Fruit fly (Drosophila melanogaster) whole organism, embryonic: ENCODE measurements around the gene HP1e.

ENCODE experiments used
- Ada2b ChIP-seq: fragments of 200-800 bp; sonication (Bioruptor generic); IDR thresholded peaks from 2 replicates; pipeline ENCODE4 v1.3.6; 2022; ENCODE audit warnings: missing biosample characterization, missing genetic modification characterization
- BEAF-32 ChIP-seq: fragments of 200-800 bp; sonication (Bioruptor generic); optimal IDR thresholded peaks from 3 replicates; lab custom pipeline; 2017; ENCODE audit warnings: missing biosample characterization, missing genetic modification characterization, mild to moderate bottlenecking, moderate library complexity, missing genetic modification reagents
- Bdp1 ChIP-seq: fragments of 200-800 bp; sonication (Bioruptor generic); optimal IDR thresholded peaks from 3 replicates; lab custom pipeline; 2016; ENCODE audit warnings: missing biosample characterization, missing genetic modification characterization
- Blimp-1 ChIP-seq: fragments of 200-800 bp; sonication (Bioruptor generic); optimal IDR thresholded peaks from 3 replicates; lab custom pipeline; 2018; ENCODE audit warnings: missing biosample characterization, missing genetic modification characterization, mild to moderate bottlenecking, moderate library complexity, missing genetic modification reagents
- CG11560 ChIP-seq: fragments of 200-800 bp; sonication (Bioruptor generic); IDR thresholded peaks from 3 replicates; pipeline ENCODE4 v1.3.6; 2022; ENCODE audit warnings: missing biosample characterization, missing genetic modification characterization
- CG13775 ChIP-seq: fragments of 200-800 bp; sonication (Bioruptor generic); optimal IDR thresholded peaks from 3 replicates; lab custom pipeline; 2017; ENCODE audit warnings: missing biosample characterization, mild to moderate bottlenecking, missing genetic modification characterization
- CG14667 ChIP-seq: fragments of 200-800 bp; sonication (Bioruptor generic); IDR thresholded peaks from 2 replicates; pipeline ENCODE4 v1.3.6; 2022; ENCODE audit warnings: missing biosample characterization, missing genetic modification characterization
- CG1529 ChIP-seq: fragments of 200-800 bp; sonication (Bioruptor generic); optimal IDR thresholded peaks from 3 replicates; lab custom pipeline; 2018; ENCODE audit warnings: missing biosample characterization, missing genetic modification characterization
- CG17385 ChIP-seq: fragments of 200-800 bp; sonication (Bioruptor generic); optimal IDR thresholded peaks from 3 replicates; lab custom pipeline; 2018; ENCODE audit warnings: missing biosample characterization, mild to moderate bottlenecking, missing genetic modification characterization
- CG17802 ChIP-seq: fragments of 200-800 bp; sonication (Bioruptor generic); optimal IDR thresholded peaks from 2 replicates; lab custom pipeline; 2018; ENCODE audit warnings: missing biosample characterization, mild to moderate bottlenecking, missing genetic modification characterization, moderate library complexity
- CG2199 ChIP-seq: fragments of 200-800 bp; sonication (Bioruptor generic); IDR thresholded peaks from 3 replicates; pipeline ENCODE4 v1.3.6; 2022; ENCODE audit warnings: missing biosample characterization, missing genetic modification characterization
- CG32772 ChIP-seq: fragments of 200-800 bp; sonication (Bioruptor generic); IDR thresholded peaks from 2 replicates; pipeline ENCODE4 v1.3.6; 2022; ENCODE audit warnings: missing biosample characterization, missing genetic modification characterization
- CG34376 ChIP-seq: fragments of 200-800 bp; sonication (Bioruptor generic); optimal IDR thresholded peaks from 2 replicates; lab custom pipeline; 2018; ENCODE audit warnings: missing biosample characterization, mild to moderate bottlenecking, missing genetic modification characterization
- CG34422 ChIP-seq: fragments of 200-800 bp; sonication (Bioruptor generic); IDR thresholded peaks from 3 replicates; pipeline ENCODE4 v1.3.6; 2022; ENCODE audit warnings: missing biosample characterization, missing genetic modification characterization
- CG5180 ChIP-seq: fragments of 200-800 bp; sonication (Bioruptor generic); optimal IDR thresholded peaks from 3 replicates; lab custom pipeline; 2017; ENCODE audit warnings: missing biosample characterization, missing genetic modification characterization, mild to moderate bottlenecking, moderate library complexity, missing genetic modification reagents
- CG7271 ChIP-seq: fragments of 200-800 bp; sonication (Bioruptor generic); optimal IDR thresholded peaks from 2 replicates; lab custom pipeline; 2018; ENCODE audit warnings: missing biosample characterization, mild to moderate bottlenecking, missing genetic modification characterization, moderate library complexity
- CG7745 ChIP-seq: fragments of 200-800 bp; sonication (Bioruptor generic); optimal IDR thresholded peaks from 2 replicates; lab custom pipeline; 2018; ENCODE audit warnings: missing biosample characterization, mild to moderate bottlenecking, missing genetic modification characterization, moderate library complexity
- CG7786 ChIP-seq: fragments of 200-800 bp; sonication (Bioruptor generic); optimal IDR thresholded peaks from 2 replicates; lab custom pipeline; 2016; ENCODE audit warnings: missing biosample characterization, missing genetic modification characterization
- CG8388 ChIP-seq: fragments of 200-800 bp; sonication (Bioruptor generic); optimal IDR thresholded peaks from 2 replicates; lab custom pipeline; 2019; ENCODE audit warnings: missing biosample characterization, mild to moderate bottlenecking, missing genetic modification characterization, moderate library complexity
- CrebB ChIP-seq: fragments of 200-800 bp; sonication (Bioruptor generic); optimal IDR thresholded peaks from 3 replicates; lab custom pipeline; 2018; ENCODE audit warnings: missing biosample characterization, mild to moderate bottlenecking, missing genetic modification characterization
- Eip74EF ChIP-seq, 2 experiments: fragments of 200-800 bp in 1 of 2; fragments of >200 bp in 1 of 2; sonication (Bioruptor generic) in 1 of 2; optimal IDR thresholded peaks; 2 replicates each; lab custom pipeline; 2017 to 2019; ENCODE audit warnings: missing biosample characterization in 2 of 2, missing genetic modification characterization in 2 of 2, mild to moderate bottlenecking in 1 of 2, moderate library complexity in 1 of 2
- Ets65A ChIP-seq: fragments of 200-800 bp; sonication (Bioruptor generic); peaks from one replicate; lab custom pipeline; 2016; ENCODE audit warnings: missing biosample characterization, missing genetic modification characterization
- Fer1 ChIP-seq: fragments of 200-800 bp; sonication (Bioruptor generic); optimal IDR thresholded peaks from 2 replicates; lab custom pipeline; 2017; ENCODE audit warnings: missing biosample characterization, mild to moderate bottlenecking, missing genetic modification characterization
- Hand ChIP-seq: fragments of 200-800 bp; sonication (Bioruptor generic); optimal IDR thresholded peaks from 2 replicates; lab custom pipeline; 2017; ENCODE audit warnings: mild to moderate bottlenecking, missing biosample characterization, missing genetic modification reagents, missing genetic modification characterization
- Max ChIP-seq: fragments of 200-800 bp; sonication (Bioruptor generic); optimal IDR thresholded peaks from 2 replicates; lab custom pipeline; 2016; ENCODE audit warnings: missing biosample characterization, mild to moderate bottlenecking, missing genetic modification characterization
- Mes4 ChIP-seq: fragments of 200-800 bp; sonication (Bioruptor generic); optimal IDR thresholded peaks from 2 replicates; lab custom pipeline; 2016; ENCODE audit warnings: missing biosample characterization, missing genetic modification characterization
- Myb ChIP-seq: fragments of 200-800 bp; sonication (Bioruptor generic); optimal IDR thresholded peaks from 2 replicates; lab custom pipeline; 2016; ENCODE audit warnings: missing biosample characterization, missing genetic modification characterization
- Oli ChIP-seq: fragments of 200-800 bp; sonication (Bioruptor generic); optimal IDR thresholded peaks from 2 replicates; lab custom pipeline; 2018; ENCODE audit warnings: missing biosample characterization, mild to moderate bottlenecking, missing genetic modification characterization, moderate library complexity
- Pdp1 ChIP-seq, 2 experiments: fragments of 200-800 bp; sonication (Bioruptor generic); optimal IDR thresholded peaks; 3 replicates each; lab custom pipeline; 2016; ENCODE audit warnings: missing biosample characterization in 2 of 2, missing genetic modification characterization in 2 of 2, mild to moderate bottlenecking in 1 of 2, moderate library complexity in 1 of 2
- Taf1 ChIP-seq: fragments of 200-800 bp; sonication (Bioruptor generic); IDR thresholded peaks from 2 replicates; pipeline ENCODE4 v1.3.6; 2022; ENCODE audit warnings: missing biosample characterization, missing genetic modification characterization
- Tbp ChIP-seq: fragments of >200 bp; optimal IDR thresholded peaks from 2 replicates; lab custom pipeline; 2018; ENCODE audit warnings: missing biosample characterization, missing genetic modification characterization
- btn ChIP-seq: fragments of 200-800 bp; sonication (Bioruptor generic); optimal IDR thresholded peaks from 2 replicates; lab custom pipeline; 2016; ENCODE audit warnings: missing biosample characterization, missing genetic modification characterization
- cad ChIP-seq: fragments of >200 bp; optimal IDR thresholded peaks from 2 replicates; lab custom pipeline; 2017; ENCODE audit warnings: missing biosample characterization, missing genetic modification characterization
- fu2 ChIP-seq: fragments of 200-800 bp; sonication (Bioruptor generic); optimal IDR thresholded peaks from 2 replicates; lab custom pipeline; 2016; ENCODE audit warnings: missing biosample characterization, missing genetic modification characterization
- gt ChIP-seq: fragments of 200-800 bp; sonication (Bioruptor generic); IDR thresholded peaks from 2 replicates; pipeline ENCODE4 v1.3.6; 2022; ENCODE audit warnings: missing biosample characterization, missing genetic modification characterization
- knrl ChIP-seq: fragments of 200-800 bp; sonication (Bioruptor generic); IDR thresholded peaks from 3 replicates; pipeline ENCODE4 v1.3.6; 2022; ENCODE audit warnings: missing biosample characterization, missing genetic modification characterization; ENCODE audit not compliant: partially characterized antibody
- lab ChIP-seq: fragments of 200-800 bp; sonication (Bioruptor generic); optimal IDR thresholded peaks from 3 replicates; lab custom pipeline; 2017; ENCODE audit warnings: missing biosample characterization, missing genetic modification characterization, mild to moderate bottlenecking, moderate library complexity, missing genetic modification reagents
- lov ChIP-seq, 2 experiments: fragments of 200-800 bp in 1 of 2; fragments of >200 bp in 1 of 2; sonication (Bioruptor generic) in 1 of 2; IDR thresholded peaks in 1 of 2; optimal IDR thresholded peaks in 1 of 2; 2 replicates in 1 of 2; 3 replicates in 1 of 2; pipeline versions ENCODE4 v1.3.6 to Lab custom; 2017 to 2022; ENCODE audit warnings: missing biosample characterization in 1 of 2, missing genetic modification characterization in 1 of 2
- nerfin-1 ChIP-seq: fragments of 200-800 bp; sonication (Bioruptor generic); optimal IDR thresholded peaks from 3 replicates; lab custom pipeline; 2019; ENCODE audit warnings: missing biosample characterization, mild to moderate bottlenecking, missing genetic modification characterization, moderate library complexity
- pnt ChIP-seq: fragments of 200-800 bp; sonication (Bioruptor generic); optimal IDR thresholded peaks from 3 replicates; lab custom pipeline; 2016; ENCODE audit warnings: missing biosample characterization, missing genetic modification characterization
- prd ChIP-seq, 3 experiments: fragments of >200 bp in 2 of 3; fragments of 200-800 bp in 1 of 3; sonication (Bioruptor generic) in 1 of 3; optimal IDR thresholded peaks in 2 of 3; IDR thresholded peaks in 1 of 3; 2 replicates in 2 of 3; 3 replicates in 1 of 3; pipeline versions ENCODE4 v1.3.6 to Lab custom; 2017 to 2022; ENCODE audit warnings: missing biosample characterization in 1 of 3, missing genetic modification characterization in 1 of 3
- scrt ChIP-seq: fragments of 200-800 bp; sonication (Bioruptor generic); optimal IDR thresholded peaks from 2 replicates; lab custom pipeline; 2018; ENCODE audit warnings: missing biosample characterization, mild to moderate bottlenecking, missing genetic modification characterization, moderate library complexity
- sens ChIP-seq: fragments of 200-800 bp; sonication (Bioruptor generic); peaks from one replicate; lab custom pipeline; 2016; ENCODE audit warnings: missing biosample characterization, missing genetic modification characterization
- so ChIP-seq: fragments of 200-800 bp; sonication (Bioruptor generic); IDR thresholded peaks from 3 replicates; pipeline ENCODE4 v1.3.6; 2022; ENCODE audit warnings: missing biosample characterization, missing genetic modification characterization
- sr ChIP-seq: fragments of 200-800 bp; sonication (Bioruptor generic); IDR thresholded peaks from 3 replicates; pipeline ENCODE4 v1.3.6; 2022; ENCODE audit warnings: missing biosample characterization, missing genetic modification characterization
- vfl ChIP-seq: fragments of 200-800 bp; sonication (Bioruptor generic); optimal IDR thresholded peaks from 2 replicates; lab custom pipeline; 2016; ENCODE audit warnings: missing biosample characterization, missing genetic modification characterization
- vnd ChIP-seq: fragments of 200-800 bp; sonication (Bioruptor generic); IDR thresholded peaks from 3 replicates; pipeline ENCODE4 v1.3.6; 2022; ENCODE audit warnings: missing biosample characterization, missing genetic modification characterization; ENCODE audit not compliant: partially characterized antibody
- wek ChIP-seq: fragments of 200-800 bp; sonication (Bioruptor generic); optimal IDR thresholded peaks from 3 replicates; lab custom pipeline; 2018; ENCODE audit warnings: missing biosample characterization, mild to moderate bottlenecking, missing genetic modification characterization, moderate library complexity

Gene HP1e

dm6 chr3R:9342248-9342882 is 20.8 kb downstream of the HP1e start (continued):
- TF ChIP-seq sr (GFP tag; lab: Robert Waterston, UW) (peak; percentile 55; the same call in 2 of the 3 replicates), CG1529 (peak; percentile 43), Myb (GFP tag; lab: Kevin White, UChicago) (no peak), CG2199 (GFP tag; lab: Robert Waterston, UW) (0 out of 3 replicates have a peak, but pooled peaks have one; percentile 19), Hand (GFP tag; lab: Kevin White, UChicago) (peak; percentile 10), CG7786 (GFP tag; lab: Kevin White, UChicago) (no peak), CG11560 (tag; lab: Robert Waterston, UW) (no peak), pnt (GFP tag; lab: Kevin White, UChicago) (no peak), CG8388 (GFP tag; lab: Kevin White, UChicago) (peak; percentile 46), CrebB (tag; lab: Kevin White, UChicago) (peak; percentile 79), vfl (GFP tag; lab: Kevin White, UChicago) (peak; percentile 36), fu2 (GFP tag; lab: Kevin White, UChicago) (no peak), CG5180 (GFP tag; lab: Kevin White, UChicago) (peak; percentile 58), gt (GFP tag; lab: Robert Waterston, UW) (no peak), Taf1 (no peak), CG32772 (GFP tag; lab: Robert Waterston, UW) (no peak), btn (GFP tag; lab: Kevin White, UChicago) (no peak), Pdp1 (GFP tag; optimal IDR thresholded peaks at IDR 0.05; lab: Kevin White, UChicago) (peak in 1 of 2 experiments; percentile 37), knrl (GFP tag; lab: Robert Waterston, UW) (no peak), Ada2b (no peak), CG7271 (tag; lab: Kevin White, UChicago) (no peak), CG34422 (GFP tag; lab: Robert Waterston, UW) (peak; percentile 34; the same call in 1 of the 3 replicates), Bdp1 (no peak), vnd (GFP tag; lab: Robert Waterston, UW) (no peak), cad (GFP tag; lab: Kevin White, UChicago) (no peak), CG7745 (peak; percentile 66), nerfin-1 (tag; lab: Kevin White, UChicago) (peak; percentile 58), Tbp (GFP tag; lab: Kevin White, UChicago) (no peak), CG14667 (GFP tag; lab: Robert Waterston, UW) (no peak), CG13775 (peak; percentile 31), Blimp-1 (GFP tag; lab: Kevin White, UChicago) (peak; percentile 55), Oli (tag; lab: Kevin White, UChicago) (peak; percentile 11), Eip74EF (GFP tag; optimal IDR thresholded peaks at IDR 0.05; lab: Kevin White, UChicago) (peak in 1 of 2 experiments; percentile 44), Ets65A (GFP tag; lab: Kevin White, UChicago) (no peak), BEAF-32 (GFP tag; lab: Kevin White, UChicago) (no peak), CG17802 (tag; lab: Kevin White, UChicago) (no peak), lab (GFP tag; lab: Kevin White, UChicago) (peak; percentile 80), Fer1 (GFP tag; lab: Kevin White, UChicago) (peak; percentile 80), lov (optimal IDR thresholded peaks at IDR 0.05; lab: Kevin White, UChicago) (no peak), lov (GFP tag; IDR thresholded peaks at IDR 0.05; lab: Robert Waterston, UW) (no peak), Max (GFP tag; lab: Kevin White, UChicago) (peak; percentile 49), sens (GFP tag; lab: Kevin White, UChicago) (peak; percentile 73), prd (optimal IDR thresholded peaks at IDR 0.05; lab: Kevin White, UChicago) (no peak), prd (GFP tag; IDR thresholded peaks at IDR 0.05; lab: Robert Waterston, UW) (no peak), wek (GFP tag; lab: Kevin White, UChicago) (peak; percentile 75), Mes4 (GFP tag; lab: Kevin White, UChicago) (no peak), CG34376 (peak; percentile 60), so (GFP tag; lab: Robert Waterston, UW) (no peak), scrt (GFP tag; lab: Kevin White, UChicago) (peak; percentile 22), CG17385 (GFP tag; lab: Kevin White, UChicago) (peak; percentile 48)
